Fruit fly (Drosophila melanogaster) whole organism, embryonic: ENCODE results near the gene CG46307.

ENCODE experiments used
- Awh ChIP-seq: fragments of 200-800 bp; sonication (Bioruptor generic); IDR thresholded peaks from 2 replicates; pipeline ENCODE4, ENCODE4 v1.3.6; 2022; ENCODE audit warnings: missing biosample characterization, missing genetic modification characterization
- BtbVII ChIP-seq: fragments of 200-800 bp; sonication (Bioruptor generic); optimal IDR thresholded peaks from 3 replicates; lab custom pipeline; 2017; ENCODE audit warnings: missing biosample characterization, mild to moderate bottlenecking, missing genetic modification characterization
- CG11085 ChIP-seq: fragments of 200-800 bp; sonication (Bioruptor generic); IDR thresholded peaks from 2 replicates; pipeline ENCODE4 v1.3.6; 2022; ENCODE audit warnings: missing biosample characterization, missing genetic modification characterization
- CG12299 ChIP-seq: fragments of 200-800 bp; sonication (Bioruptor generic); optimal IDR thresholded peaks from 2 replicates; lab custom pipeline; 2018; ENCODE audit warnings: missing biosample characterization, mild to moderate bottlenecking, missing genetic modification characterization
- CG12391 ChIP-seq: fragments of 200-800 bp; sonication (Bioruptor generic); optimal IDR thresholded peaks from 3 replicates; lab custom pipeline; 2018; ENCODE audit warnings: missing biosample characterization, mild to moderate bottlenecking, missing genetic modification characterization, moderate library complexity
- CG12659 ChIP-seq: fragments of 200-800 bp; sonication (Bioruptor generic); optimal IDR thresholded peaks from 3 replicates; lab custom pipeline; 2017; ENCODE audit warnings: mild to moderate bottlenecking, missing biosample characterization, missing genetic modification reagents, missing genetic modification characterization
- CG13287 ChIP-seq: fragments of 200-800 bp; sonication (Bioruptor generic); IDR thresholded peaks from 2 replicates; pipeline ENCODE4 v1.3.6; 2022; ENCODE audit warnings: missing biosample characterization, missing genetic modification characterization; ENCODE audit not compliant: partially characterized antibody
- CG15601 ChIP-seq: fragments of 200-800 bp; sonication (Bioruptor generic); optimal IDR thresholded peaks from 3 replicates; lab custom pipeline; 2019; ENCODE audit warnings: missing biosample characterization, mild to moderate bottlenecking, missing genetic modification characterization, moderate library complexity
- CG15696 ChIP-seq: fragments of 200-800 bp; sonication (Bioruptor generic); optimal IDR thresholded peaks from 2 replicates; lab custom pipeline; 2019; ENCODE audit warnings: missing biosample characterization, mild to moderate bottlenecking, missing genetic modification characterization, moderate library complexity
- CG17359 ChIP-seq: fragments of 200-800 bp; sonication (Bioruptor generic); optimal IDR thresholded peaks from 3 replicates; lab custom pipeline; 2018; ENCODE audit warnings: missing biosample characterization, mild to moderate bottlenecking, missing genetic modification characterization, moderate library complexity
- CG17802 ChIP-seq: fragments of 200-800 bp; sonication (Bioruptor generic); optimal IDR thresholded peaks from 2 replicates; lab custom pipeline; 2018; ENCODE audit warnings: missing biosample characterization, mild to moderate bottlenecking, missing genetic modification characterization, moderate library complexity
- CG18011 ChIP-seq: fragments of 200-800 bp; sonication (Bioruptor generic); optimal IDR thresholded peaks from 2 replicates; lab custom pipeline; 2017; ENCODE audit warnings: missing biosample characterization, missing genetic modification characterization, mild to moderate bottlenecking, moderate library complexity, missing genotype
- CG2120 ChIP-seq: fragments of 200-800 bp; sonication (Bioruptor generic); optimal IDR thresholded peaks from 3 replicates; lab custom pipeline; 2016; ENCODE audit warnings: missing biosample characterization, missing genetic modification characterization
- CG31224 ChIP-seq: fragments of 200-800 bp; sonication (Bioruptor generic); IDR thresholded peaks from 2 replicates; pipeline ENCODE4 v1.3.6; 2022; ENCODE audit warnings: missing biosample characterization, missing genetic modification characterization
- CG31388 ChIP-seq: fragments of 200-800 bp; sonication (Bioruptor generic); optimal IDR thresholded peaks from 2 replicates; lab custom pipeline; 2016; ENCODE audit warnings: missing biosample characterization, missing genetic modification characterization
- CG3838 ChIP-seq: fragments of 200-800 bp; sonication (Bioruptor generic); optimal IDR thresholded peaks from 3 replicates; lab custom pipeline; 2016; ENCODE audit warnings: missing biosample characterization, missing genetic modification characterization
- CG3847 ChIP-seq: fragments of 200-800 bp; sonication (Bioruptor generic); IDR thresholded peaks from 2 replicates; pipeline ENCODE4 v1.3.6; 2022; ENCODE audit warnings: missing biosample characterization, missing genetic modification characterization
- CG7987 ChIP-seq: fragments of 200-800 bp; sonication (Bioruptor generic); optimal IDR thresholded peaks from 2 replicates; lab custom pipeline; 2018; ENCODE audit warnings: missing biosample characterization, mild to moderate bottlenecking, missing genetic modification characterization, moderate library complexity
- CG8089 ChIP-seq: fragments of 200-800 bp; sonication (Bioruptor generic); optimal IDR thresholded peaks from 3 replicates; lab custom pipeline; 2016; ENCODE audit warnings: missing biosample characterization, missing genetic modification characterization
- E2f1 ChIP-seq: fragments of 200-800 bp; sonication (Bioruptor generic); IDR thresholded peaks from 2 replicates; pipeline ENCODE4 v1.3.6; 2022; ENCODE audit warnings: missing biosample characterization, missing genetic modification characterization
- GATAe ChIP-seq: fragments of 200-800 bp; sonication (Bioruptor generic); conservative IDR thresholded peaks from 2 replicates; pipeline ENCODE4 v1.3.6; 2022; ENCODE audit warnings: missing biosample characterization, missing genetic modification characterization
- Gsc ChIP-seq: fragments of 200-800 bp; sonication (Bioruptor generic); IDR thresholded peaks from 2 replicates; pipeline ENCODE4 v1.3.6; 2022; ENCODE audit warnings: missing biosample characterization, missing genetic modification characterization
- Hand ChIP-seq: fragments of 200-800 bp; sonication (Bioruptor generic); optimal IDR thresholded peaks from 2 replicates; lab custom pipeline; 2017; ENCODE audit warnings: mild to moderate bottlenecking, missing biosample characterization, missing genetic modification reagents, missing genetic modification characterization
- Hsf ChIP-seq: fragments of 200-800 bp; sonication (Bioruptor generic); optimal IDR thresholded peaks from 3 replicates; lab custom pipeline; 2016; ENCODE audit warnings: missing biosample characterization, missing genetic modification characterization
- Meics ChIP-seq: fragments of 200-800 bp; sonication (Bioruptor generic); optimal IDR thresholded peaks from 2 replicates; lab custom pipeline; 2017; ENCODE audit warnings: missing biosample characterization, mild to moderate bottlenecking, missing genetic modification characterization
- Mrtf ChIP-seq: fragments of 200-800 bp; sonication (Bioruptor generic); IDR thresholded peaks from 3 replicates; pipeline ENCODE4 v1.3.6; 2022; ENCODE audit warnings: missing biosample characterization, missing genetic modification characterization
- Stat92E ChIP-seq, 3 experiments: fragments of >200 bp in 2 of 3; fragments of 200-800 bp in 1 of 3; sonication (Bioruptor generic) in 1 of 3; optimal IDR thresholded peaks; 2 replicates each; lab custom pipeline; 2017 to 2019; ENCODE audit warnings: missing biosample characterization in 3 of 3, missing genetic modification characterization in 3 of 3, mild to moderate bottlenecking in 1 of 3, moderate library complexity in 1 of 3
- ab ChIP-seq: fragments of 200-800 bp; sonication (Bioruptor generic); optimal IDR thresholded peaks from 2 replicates; lab custom pipeline; 2016; ENCODE audit warnings: missing biosample characterization, missing genetic modification characterization
- btn ChIP-seq: fragments of 200-800 bp; sonication (Bioruptor generic); optimal IDR thresholded peaks from 2 replicates; lab custom pipeline; 2016; ENCODE audit warnings: missing biosample characterization, missing genetic modification characterization
- chif ChIP-seq, 2 experiments: fragments of 200-800 bp; sonication (Bioruptor generic); optimal IDR thresholded peaks; 3 replicates each; lab custom pipeline; 2016; ENCODE audit warnings: missing biosample characterization in 2 of 2, missing genetic modification characterization in 2 of 2
- ci ChIP-seq: fragments of 200-800 bp; sonication (Bioruptor generic); IDR thresholded peaks from 3 replicates; pipeline ENCODE4 v1.3.6; 2022; ENCODE audit warnings: missing biosample characterization, missing genetic modification characterization
- crol ChIP-seq: fragments of 200-800 bp; sonication (Bioruptor generic); IDR thresholded peaks from 2 replicates; pipeline ENCODE4 v1.3.6; 2022; ENCODE audit warnings: missing biosample characterization, missing genetic modification characterization
- dysf ChIP-seq: fragments of 200-800 bp; sonication (Bioruptor generic); IDR thresholded peaks from 3 replicates; pipeline ENCODE4 v1.3.6; 2022; ENCODE audit warnings: missing biosample characterization, missing genetic modification characterization
- eve ChIP-seq, 2 experiments: fragments of >200 bp; optimal IDR thresholded peaks; 2 replicates each; lab custom pipeline; 2017; ENCODE audit warnings: missing biosample characterization in 2 of 2, missing genetic modification characterization in 2 of 2
- gcm2 ChIP-seq: fragments of 200-800 bp; sonication (Bioruptor generic); optimal IDR thresholded peaks from 2 replicates; lab custom pipeline; 2016; ENCODE audit warnings: missing biosample characterization, missing genetic modification characterization
- gsb ChIP-seq: fragments of 200-800 bp; sonication (Bioruptor generic); IDR thresholded peaks from 2 replicates; pipeline ENCODE4 v1.3.6; 2022; ENCODE audit warnings: missing biosample characterization, missing genetic modification characterization
- her ChIP-seq: fragments of 200-800 bp; sonication (Bioruptor generic); optimal IDR thresholded peaks from 2 replicates; lab custom pipeline; 2016; ENCODE audit warnings: missing biosample characterization, missing genetic modification characterization
- lilli ChIP-seq: fragments of 200-800 bp; sonication (Bioruptor generic); optimal IDR thresholded peaks from 3 replicates; lab custom pipeline; 2016; ENCODE audit warnings: missing biosample characterization, missing genetic modification characterization
- lov ChIP-seq, 2 experiments: fragments of 200-800 bp in 1 of 2; fragments of >200 bp in 1 of 2; sonication (Bioruptor generic) in 1 of 2; IDR thresholded peaks in 1 of 2; optimal IDR thresholded peaks in 1 of 2; 2 replicates in 1 of 2; 3 replicates in 1 of 2; pipeline versions ENCODE4 v1.3.6 to Lab custom; 2017 to 2022; ENCODE audit warnings: missing biosample characterization in 1 of 2, missing genetic modification characterization in 1 of 2
- maf-S ChIP-seq: fragments of 200-800 bp; sonication (Bioruptor generic); optimal IDR thresholded peaks from 2 replicates; lab custom pipeline; 2016; ENCODE audit warnings: missing biosample characterization, missing genetic modification characterization
- otp ChIP-seq: fragments of 200-800 bp; sonication (Bioruptor generic); IDR thresholded peaks from 3 replicates; pipeline ENCODE4, ENCODE4 v1.3.6; 2022; ENCODE audit warnings: missing biosample characterization, missing genetic modification characterization
- pros ChIP-seq: fragments of 200-800 bp; sonication (Bioruptor generic); optimal IDR thresholded peaks from 3 replicates; lab custom pipeline; 2019; ENCODE audit warnings: missing biosample characterization, mild to moderate bottlenecking, missing genetic modification characterization, moderate library complexity
- sima ChIP-seq: fragments of 200-800 bp; sonication (Bioruptor generic); optimal IDR thresholded peaks from 2 replicates; lab custom pipeline; 2016; ENCODE audit warnings: missing biosample characterization, missing genetic modification characterization
- sug ChIP-seq: fragments of 200-800 bp; optimal IDR thresholded peaks from 2 replicates; lab custom pipeline; 2019; ENCODE audit warnings: missing biosample characterization, mild to moderate bottlenecking, missing genetic modification characterization, moderate library complexity
- tgo ChIP-seq: fragments of 200-800 bp; sonication (Bioruptor generic); IDR thresholded peaks from 3 replicates; pipeline ENCODE4 v1.3.6; 2022; ENCODE audit warnings: missing biosample characterization, missing genetic modification characterization
- ttk ChIP-seq: fragments of 200-800 bp; sonication (Bioruptor generic); IDR thresholded peaks from 2 replicates; pipeline ENCODE4 v2.1.2; 2022; ENCODE audit warnings: missing biosample characterization, missing genetic modification characterization
- usp ChIP-seq: fragments of >200 bp; optimal IDR thresholded peaks from 2 replicates; lab custom pipeline; 2017; ENCODE audit warnings: missing biosample characterization, missing genetic modification characterization
- vnd ChIP-seq: fragments of 200-800 bp; sonication (Bioruptor generic); IDR thresholded peaks from 3 replicates; pipeline ENCODE4 v1.3.6; 2022; ENCODE audit warnings: missing biosample characterization, missing genetic modification characterization; ENCODE audit not compliant: partially characterized antibody

CG46307 gene

DNA sequence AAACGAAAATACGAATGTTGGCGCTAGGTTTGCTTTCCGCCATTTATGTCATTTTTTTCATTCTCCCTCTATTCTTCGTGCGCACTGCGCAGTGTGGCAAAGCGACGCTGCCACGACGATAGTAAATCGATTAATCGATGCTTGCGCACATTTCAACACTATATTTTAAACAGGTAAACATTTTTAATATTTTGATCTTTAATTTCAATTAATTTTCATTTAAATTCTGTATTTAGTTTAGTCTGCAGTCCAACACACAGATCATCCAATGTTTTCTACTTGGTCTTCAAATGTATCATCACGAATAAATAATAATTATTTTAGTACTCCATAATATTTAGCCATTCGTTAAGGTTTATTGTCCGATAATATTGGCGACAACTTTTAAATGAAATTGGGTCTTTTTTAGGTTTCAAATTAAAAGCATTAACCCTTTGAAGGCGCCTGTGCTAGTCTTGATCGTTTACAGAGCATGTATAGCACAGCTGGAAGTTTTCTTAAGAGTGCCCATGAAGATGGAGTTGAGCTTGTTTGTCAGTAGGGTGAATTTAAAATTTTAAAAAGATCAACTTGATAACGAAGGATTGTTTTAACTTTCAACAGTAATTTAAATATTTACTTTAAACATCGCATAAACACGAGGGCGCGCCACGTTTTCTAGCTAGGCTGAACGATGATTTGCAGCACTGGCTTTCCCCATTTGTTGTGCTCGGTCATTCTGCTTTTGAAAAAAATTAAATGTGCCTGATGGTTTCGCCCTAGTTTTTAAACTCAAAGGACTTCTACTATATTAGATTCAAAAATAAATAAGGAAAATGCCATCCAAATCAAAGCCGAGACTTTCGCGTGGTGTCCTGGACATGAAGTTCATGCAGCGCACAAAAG, 52.0 kb downstream of the CG46307 start, which contains the start of the genes Mpp6 and E2f2 (continued):
- TF ChIP-seq CG12391 (tag; lab: Kevin White, UChicago) = peak; percentile 6
- TF ChIP-seq gcm2 = no peak
- TF ChIP-seq sug (tag; lab: Kevin White, UChicago) = peak; percentile 26
- no peak for TF ChIP-seq pros (GFP tag; lab: Kevin White, UChicago)
- TF ChIP-seq CG3838 (GFP tag; lab: Kevin White, UChicago) = no peak
- no peak for TF ChIP-seq maf-S (GFP tag; lab: Kevin White, UChicago)
- peak; percentile 79 for TF ChIP-seq vnd
- no peak for TF ChIP-seq Hand (GFP tag; lab: Kevin White, UChicago)
- TF ChIP-seq CG15601 = no peak
- no peak for TF ChIP-seq Gsc
- TF ChIP-seq lilli (GFP tag; lab: Kevin White, UChicago) = peak; percentile 9
- TF ChIP-seq CG11085 = peak; percentile 84
- TF ChIP-seq btn = no peak
- TF ChIP-seq CG3847 (GFP tag; lab: Robert Waterston, UW) = peak; percentile 82
- TF ChIP-seq usp (GFP tag; lab: Kevin White, UChicago) = no peak
- no peak for TF ChIP-seq CG8089 (GFP tag; lab: Kevin White, UChicago)
- peak; percentile 61 for TF ChIP-seq CG2120 (GFP tag; lab: Kevin White, UChicago)
- no peak for TF ChIP-seq GATAe (GFP tag; lab: Robert Waterston, UW)
- no peak for TF ChIP-seq Mrtf
- TF ChIP-seq ci (GFP tag; lab: Robert Waterston, UW) = 0 out of 3 replicates have a peak, but pooled peaks have one; percentile 12
- TF ChIP-seq CG31224 (GFP tag; lab: Robert Waterston, UW) = no peak
- TF ChIP-seq CG17802 (tag; lab: Kevin White, UChicago) = no peak
- TF ChIP-seq CG12299 (tag; lab: Kevin White, UChicago) = no peak
- no peak for TF ChIP-seq her (GFP tag; lab: Kevin White, UChicago)
- no peak for TF ChIP-seq CG31388
- peak; percentile 4 for TF ChIP-seq CG17359 (tag; lab: Kevin White, UChicago)
- TF ChIP-seq CG15696 = no peak
- TF ChIP-seq Stat92E (GFP tag; optimal IDR thresholded peaks at IDR 0.05; lab: Kevin White, UChicago) = no peak
- no peak for TF ChIP-seq lov (optimal IDR thresholded peaks at IDR 0.05; lab: Kevin White, UChicago)
- no peak for TF ChIP-seq lov (GFP tag; IDR thresholded peaks at IDR 0.05; lab: Robert Waterston, UW)
- TF ChIP-seq tgo (GFP tag; lab: Robert Waterston, UW) = peak; percentile 14; the same call in 1 of the 3 replicates
- TF ChIP-seq Meics (GFP tag; lab: Kevin White, UChicago) = peak; percentile 11
- peak; percentile 64 for TF ChIP-seq CG12659 (GFP tag; lab: Kevin White, UChicago)
- peak; percentile 28 for TF ChIP-seq CG7987
- TF ChIP-seq eve (GFP tag; optimal IDR thresholded peaks at IDR 0.05; lab: Kevin White, UChicago) = no peak
- TF ChIP-seq E2f1 (GFP tag; lab: Robert Waterston, UW) = no peak
- TF ChIP-seq crol (GFP tag; lab: Robert Waterston, UW) = no peak
- no peak for TF ChIP-seq BtbVII
- no peak for TF ChIP-seq ab (GFP tag; lab: Kevin White, UChicago)
- no peak for TF ChIP-seq chif (GFP tag; optimal IDR thresholded peaks at IDR 0.05; lab: Kevin White, UChicago)
- TF ChIP-seq CG13287 (GFP tag; lab: Robert Waterston, UW) = peak; percentile 79
- TF ChIP-seq sima (GFP tag; lab: Kevin White, UChicago) = no peak
- no peak for TF ChIP-seq ttk
- TF ChIP-seq otp (GFP tag; lab: Robert Waterston, UW) = no peak
- TF ChIP-seq Hsf = peak; percentile 24
- TF ChIP-seq Awh (GFP tag; lab: Robert Waterston, UW) = no peak
- TF ChIP-seq CG18011 (GFP tag; lab: Kevin White, UChicago) = no peak
- TF ChIP-seq dysf = peak; percentile 29; the same call in 1 of the 3 replicates
- TF ChIP-seq gsb (GFP tag; lab: Robert Waterston, UW) = no peak
